Worm (Caenorhabditis elegans): ENCODE results near the gene spp-2.
A peak's percentile ranks its signal among the peaks of the same experiment; 100 is the strongest.
"Not testable (repeated sequence)": the region's sequence is repeated elsewhere in the genome, so short reads cannot be mapped to it uniquely, and the experiment has no call there.

spp-2 gene

DNA sequence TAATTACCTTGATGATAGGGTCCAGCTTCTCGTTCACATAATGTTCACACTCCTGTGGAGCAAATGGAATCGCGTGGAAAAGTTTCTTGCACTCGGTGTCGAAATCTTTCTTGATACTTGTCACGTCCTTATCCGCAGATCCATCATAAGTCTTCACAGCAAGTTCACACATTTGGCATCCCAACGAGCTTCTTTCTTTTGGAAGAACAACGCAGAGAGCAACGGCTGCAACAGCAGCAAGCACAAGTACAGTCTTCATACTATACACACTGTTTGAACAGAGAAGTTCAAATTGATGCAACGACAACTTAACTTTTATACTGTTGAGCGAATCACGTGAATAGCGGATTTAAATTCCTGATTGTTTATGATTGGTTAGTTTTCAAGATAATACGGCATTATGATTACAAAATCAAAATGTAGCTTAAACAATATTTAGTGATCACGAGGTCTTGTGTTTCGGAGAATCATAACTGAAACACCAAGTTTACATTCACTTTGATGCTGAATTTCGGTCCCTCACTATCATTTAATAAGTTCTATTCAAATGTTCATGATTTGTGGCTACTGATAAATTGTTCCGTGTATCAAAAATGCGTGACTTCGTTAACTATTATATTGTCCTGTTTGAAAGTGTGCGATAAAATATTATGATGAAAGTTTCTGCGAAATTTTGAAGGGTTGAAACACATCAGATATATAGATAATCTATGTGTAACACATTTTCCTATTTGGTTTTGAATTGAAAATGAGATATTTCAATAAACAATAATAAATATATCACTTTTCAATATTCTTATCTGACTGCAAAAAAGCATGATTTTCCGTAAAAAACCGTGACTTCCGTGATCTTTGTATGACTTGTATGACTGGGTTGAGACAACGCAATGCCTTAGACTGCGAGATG is at the start of gene spp-2, which contains the start of gene spp-6:
spp-2 (minus strand) TSS at position 334 of the 907 bp plus-strand sequence.
spp-6 (plus strand) TSS at position 857 of the 907 bp plus-strand sequence.
- TF ChIP-seq lin-39 (tag; optimal IDR thresholded peaks at IDR 0.05) (no peak), ceh-28 (tag; optimal IDR thresholded peaks at IDR 0.05) (no peak), fkh-2 (tag; optimal IDR thresholded peaks at IDR 0.05) (no peak), ZK546.5 (tag; optimal IDR thresholded peaks at IDR 0.05) (no peak), pha-4 (tag; optimal IDR thresholded peaks at IDR 0.05) (peak; percentile 29), lin-15B (tag; optimal IDR thresholded peaks at IDR 0.05) (no peak), elt-2 (tag; optimal IDR thresholded peaks at IDR 0.05) (peak; percentile 90), nhr-23 (tag; optimal IDR thresholded peaks at IDR 0.05) (no peak), zag-1 (tag; optimal IDR thresholded peaks at IDR 0.05) (no peak), ceh-82 (tag; optimal IDR thresholded peaks at IDR 0.05) (no peak), egl-27 (tag; optimal IDR thresholded peaks at IDR 0.05) (no peak), nhr-77 (tag; optimal IDR thresholded peaks at IDR 0.05) (no peak), unc-39 (tag; optimal IDR thresholded peaks at IDR 0.05) (no peak), nhr-12 (tag; optimal IDR thresholded peaks at IDR 0.05) (no peak), nhr-76 (tag; optimal IDR thresholded peaks at IDR 0.05) (no peak), nfya-1 (tag; optimal IDR thresholded peaks at IDR 0.05; ENCODE audit: insufficient read depth) (no peak), daf-12 (tag; optimal IDR thresholded peaks at IDR 0.05) (no peak), ztf-4 (tag; optimal IDR thresholded peaks at IDR 0.05) (no peak), pqm-1 (tag; optimal IDR thresholded peaks at IDR 0.05) (peak; percentile 85), nhr-67 (tag; optimal IDR thresholded peaks at IDR 0.05) (no peak), jun-1 (tag; optimal IDR thresholded peaks at IDR 0.05) (no peak), ama-1 (optimal IDR thresholded peaks at IDR 0.05) (peak; percentile 71), unc-62 (GFP tag; optimal IDR thresholded peaks at IDR 0.05) (no peak), nhr-237 (tag; optimal IDR thresholded peaks at IDR 0.05) (no peak), mdl-1 (tag; optimal IDR thresholded peaks at IDR 0.05) (no peak), nhr-11 (tag; optimal IDR thresholded peaks at IDR 0.05) (no peak), snpc-4 (tag; optimal IDR thresholded peaks at IDR 0.05) (no peak)

DNA sequence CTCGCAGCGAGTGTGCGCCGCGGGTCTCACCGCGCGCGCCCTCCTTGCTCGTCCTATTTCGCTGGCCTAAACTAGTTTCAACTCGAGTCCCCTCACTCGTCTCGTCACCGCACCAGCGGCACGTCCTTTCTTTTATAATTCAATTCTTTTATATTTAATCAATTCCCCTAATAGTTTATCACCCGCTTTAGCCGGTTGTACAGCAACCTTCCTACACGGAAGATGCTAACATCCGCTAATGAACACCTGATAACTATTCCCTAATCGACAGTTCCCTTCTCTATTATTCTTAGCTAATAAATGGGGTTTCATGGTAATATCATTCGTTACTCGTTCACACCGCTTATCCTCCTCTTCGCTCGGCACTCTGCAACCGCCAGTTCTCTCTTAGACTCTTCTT is 48.6 kb upstream of the spp-2 start, which contains the start of gene C56G3.2:
C56G3.2 (plus strand) TSS at position 301 of the 400 bp plus-strand sequence.
- not testable (repeated sequence) for TF ChIP-seq ceh-9, lin-39, ceh-28 (tag; optimal IDR thresholded peaks at IDR 0.05)

ce11 chrX:7343747-7344146 is 27.1 kb upstream of the spp-2 start, which contains the start of gene C07D8.5:
TSS of gene C07D8.5 (plus strand) at chrX:7344047.
- TF ChIP-seq pha-4 (tag; optimal IDR thresholded peaks at IDR 0.05) (no peak), snpc-4 (tag; optimal IDR thresholded peaks at IDR 0.05) (no peak), nhr-11 (tag; optimal IDR thresholded peaks at IDR 0.05) (no peak), R02D3.7 (tag; optimal IDR thresholded peaks at IDR 0.05) (no peak), daf-12 (tag; optimal IDR thresholded peaks at IDR 0.05) (no peak), nhr-67 (tag; optimal IDR thresholded peaks at IDR 0.05) (no peak), unc-39 (tag; optimal IDR thresholded peaks at IDR 0.05) (no peak), nhr-12 (tag; optimal IDR thresholded peaks at IDR 0.05) (no peak), aly-2 (tag; optimal IDR thresholded peaks at IDR 0.05) (no peak), eor-1 (tag; optimal IDR thresholded peaks at IDR 0.05) (no peak), nhr-28 (tag; optimal IDR thresholded peaks at IDR 0.05) (no peak), hmg-11 (tag; optimal IDR thresholded peaks at IDR 0.05) (no peak)

DNA sequence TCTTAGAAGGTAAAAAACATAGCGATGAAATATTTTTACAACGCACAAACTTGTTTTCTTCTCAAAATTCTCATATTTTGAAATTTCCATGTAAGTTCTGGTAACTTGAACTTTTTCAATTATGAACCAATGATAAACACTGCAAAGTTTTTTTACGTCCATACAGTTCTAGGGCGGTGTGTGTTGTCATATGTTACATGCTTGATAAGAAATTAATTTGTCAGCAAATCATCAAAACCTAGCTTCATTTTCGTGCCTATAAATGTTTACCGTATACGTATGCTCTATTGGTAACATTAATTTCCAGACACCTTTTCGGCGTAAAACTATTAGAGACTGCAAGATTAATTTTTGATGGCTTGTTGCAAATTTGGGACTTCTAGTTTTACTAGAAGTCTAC is 26.6 kb upstream of the spp-2 start:
- no peak for TF ChIP-seq unc-62 (GFP tag; optimal IDR thresholded peaks at IDR 0.05)
- TF ChIP-seq pha-4 (tag; optimal IDR thresholded peaks at IDR 0.05): peak; percentile 30
- no peak for TF ChIP-seq R02D3.7 (tag; optimal IDR thresholded peaks at IDR 0.05)
- TF ChIP-seq elt-2 (tag; optimal IDR thresholded peaks at IDR 0.05): peak; percentile 60
- TF ChIP-seq daf-12 (tag; optimal IDR thresholded peaks at IDR 0.05): no peak
- no peak for TF ChIP-seq sea-2 (GFP tag; optimal IDR thresholded peaks at IDR 0.05)
- TF ChIP-seq egl-27 (tag; optimal IDR thresholded peaks at IDR 0.05): no peak
- peak; percentile 59 for TF ChIP-seq skn-1 (tag; optimal IDR thresholded peaks at IDR 0.05)
- no peak for TF ChIP-seq nhr-25 (tag; optimal IDR thresholded peaks at IDR 0.05)
- no peak for TF ChIP-seq hmg-11 (tag; optimal IDR thresholded peaks at IDR 0.05)
- TF ChIP-seq ceh-28 (tag; optimal IDR thresholded peaks at IDR 0.05): no peak
- no peak for TF ChIP-seq nhr-77 (tag; optimal IDR thresholded peaks at IDR 0.05)
- TF ChIP-seq nhr-43 (tag; optimal IDR thresholded peaks at IDR 0.05; ENCODE audit: poor library complexity, severe bottlenecking): no peak
